Fruit fly (Drosophila melanogaster) whole organism, prepupa: ENCODE data around the gene CG13766.

Experiments
- Blimp-1 ChIP-seq: fragments of 200-800 bp; sonication (Bioruptor generic); optimal IDR thresholded peaks from 3 replicates; lab custom pipeline; 2017; ENCODE audit warnings: missing biosample characterization, missing genetic modification characterization, mild to moderate bottlenecking, moderate library complexity, missing genetic modification reagents
- CG10631 ChIP-seq: fragments of 200-800 bp; sonication (Bioruptor generic); optimal IDR thresholded peaks from 2 replicates; lab custom pipeline; 2016; ENCODE audit warnings: missing biosample characterization, missing genetic modification characterization
- CG10669 ChIP-seq: fragments of 200-800 bp; sonication (Bioruptor generic); optimal IDR thresholded peaks from 3 replicates; lab custom pipeline; 2018; ENCODE audit warnings: missing biosample characterization, mild to moderate bottlenecking, missing genetic modification characterization, moderate library complexity
- CG15336 ChIP-seq: fragments of 200-800 bp; sonication (Bioruptor generic); IDR thresholded peaks from 2 replicates; pipeline ENCODE4 v1.3.6; 2022; ENCODE audit warnings: missing biosample characterization, missing genetic modification characterization
- CG31627 ChIP-seq: fragments of 200-800 bp; sonication (Bioruptor generic); optimal IDR thresholded peaks from 3 replicates; lab custom pipeline; 2016; ENCODE audit warnings: missing biosample characterization, missing genetic modification characterization
- CG34406 ChIP-seq: fragments of 200-800 bp; sonication (Bioruptor generic); optimal IDR thresholded peaks from 3 replicates; lab custom pipeline; 2016; ENCODE audit warnings: missing biosample characterization, missing genetic modification characterization
- CG3919 ChIP-seq: fragments of 200-800 bp; sonication (Bioruptor generic); optimal IDR thresholded peaks from 3 replicates; lab custom pipeline; 2016; ENCODE audit warnings: missing biosample characterization, missing genetic modification characterization
- CG6276 ChIP-seq: fragments of 200-800 bp; sonication (Bioruptor generic); optimal IDR thresholded peaks from 2 replicates; lab custom pipeline; 2017; ENCODE audit warnings: missing biosample characterization, mild to moderate bottlenecking, missing genetic modification characterization
- CG6792 ChIP-seq: fragments of 200-800 bp; sonication (Bioruptor generic); optimal IDR thresholded peaks from 3 replicates; lab custom pipeline; 2016; ENCODE audit warnings: missing biosample characterization, missing genetic modification characterization
- CG7368 ChIP-seq: fragments of 200-800 bp; sonication (Bioruptor generic); optimal IDR thresholded peaks from 3 replicates; lab custom pipeline; 2016; ENCODE audit warnings: missing biosample characterization, missing genetic modification characterization
- CG8632 ChIP-seq: fragments of 200-800 bp; sonication (Bioruptor generic); optimal IDR thresholded peaks from 3 replicates; lab custom pipeline; 2016; ENCODE audit warnings: missing biosample characterization, missing genetic modification characterization
- CG9139 ChIP-seq: fragments of 200-800 bp; sonication (Bioruptor generic); optimal IDR thresholded peaks from 3 replicates; lab custom pipeline; 2017; ENCODE audit warnings: missing biosample characterization, mild to moderate bottlenecking, missing genetic modification characterization
- Eip75B ChIP-seq: fragments of 200-800 bp; sonication (Bioruptor generic); optimal IDR thresholded peaks from 3 replicates; lab custom pipeline; 2016; ENCODE audit warnings: missing biosample characterization, missing genetic modification characterization
- Eip78C ChIP-seq: fragments of 200-800 bp; sonication (Bioruptor generic); peaks from one replicate; lab custom pipeline; 2016; ENCODE audit warnings: missing biosample characterization, missing genetic modification characterization
- Ets21C ChIP-seq: fragments of 200-800 bp; sonication (Bioruptor generic); optimal IDR thresholded peaks from 3 replicates; lab custom pipeline; 2016; ENCODE audit warnings: missing biosample characterization, missing genetic modification characterization
- Ets96B ChIP-seq: fragments of 200-800 bp; optimal IDR thresholded peaks from 2 replicates; lab custom pipeline; 2019; ENCODE audit warnings: missing biosample characterization, mild to moderate bottlenecking, missing genetic modification characterization, moderate library complexity
- Gug ChIP-seq: fragments of 200-800 bp; sonication (Bioruptor generic); IDR thresholded peaks from 2 replicates; pipeline ENCODE4 v1.3.6; 2022; ENCODE audit warnings: missing biosample characterization, missing genetic modification characterization
- Hr39 ChIP-seq: fragments of 200-800 bp; sonication (Bioruptor generic); optimal IDR thresholded peaks from 2 replicates; lab custom pipeline; 2016; ENCODE audit warnings: missing biosample characterization, missing genetic modification characterization
- Hr4 ChIP-seq: fragments of 200-800 bp; sonication (Bioruptor generic); optimal IDR thresholded peaks from 3 replicates; lab custom pipeline; 2016; ENCODE audit warnings: missing biosample characterization, missing genetic modification characterization
- Lpt ChIP-seq: fragments of 200-800 bp; sonication (Bioruptor generic); optimal IDR thresholded peaks from 3 replicates; lab custom pipeline; 2016; ENCODE audit warnings: missing biosample characterization, missing genetic modification characterization
- Smox ChIP-seq: fragments of 200-800 bp; sonication (Bioruptor generic); optimal IDR thresholded peaks from 3 replicates; lab custom pipeline; 2016; ENCODE audit warnings: missing biosample characterization, missing genetic modification characterization
- Sox102F ChIP-seq: fragments of 200-800 bp; sonication (Bioruptor generic); optimal IDR thresholded peaks from 2 replicates; lab custom pipeline; 2016; ENCODE audit warnings: missing biosample characterization, mild to moderate bottlenecking, missing genetic modification characterization
- achi ChIP-seq: fragments of 200-800 bp; sonication (Bioruptor generic); optimal IDR thresholded peaks from 3 replicates; lab custom pipeline; 2016; ENCODE audit warnings: missing biosample characterization, missing genetic modification characterization
- acj6 ChIP-seq: fragments of 200-800 bp; sonication (Bioruptor generic); optimal IDR thresholded peaks from 3 replicates; lab custom pipeline; 2016; ENCODE audit warnings: missing biosample characterization, missing genetic modification characterization
- cyc ChIP-seq: fragments of 200-800 bp; sonication (Bioruptor generic); optimal IDR thresholded peaks from 3 replicates; lab custom pipeline; 2016; ENCODE audit warnings: missing biosample characterization, missing genetic modification characterization
- eg ChIP-seq: fragments of 200-800 bp; sonication (Bioruptor generic); IDR thresholded peaks from 3 replicates; pipeline ENCODE4 v1.3.6; 2022; ENCODE audit warnings: missing biosample characterization, missing genetic modification characterization
- esn ChIP-seq: fragments of 200-800 bp; sonication (Bioruptor generic); optimal IDR thresholded peaks from 2 replicates; lab custom pipeline; 2016; ENCODE audit warnings: missing biosample characterization, mild to moderate bottlenecking, missing genetic modification characterization, moderate library complexity
- fkh ChIP-seq: fragments of 200-800 bp; sonication (Bioruptor generic); optimal IDR thresholded peaks from 3 replicates; lab custom pipeline; 2017; ENCODE audit warnings: missing biosample characterization, mild to moderate bottlenecking, missing genetic modification characterization, moderate library complexity
- salr ChIP-seq, 2 experiments: fragments of 200-800 bp; sonication (Bioruptor generic); optimal IDR thresholded peaks; 3 replicates each; lab custom pipeline; 2016 to 2018; ENCODE audit warnings: missing biosample characterization in 2 of 2, missing genetic modification characterization in 2 of 2, mild to moderate bottlenecking in 1 of 2
- svp ChIP-seq: fragments of 200-800 bp; sonication (Bioruptor generic); peaks from one replicate; lab custom pipeline; 2016; ENCODE audit warnings: missing biosample characterization, missing genetic modification characterization
- topi ChIP-seq: fragments of 200-800 bp; sonication (Bioruptor generic); optimal IDR thresholded peaks from 3 replicates; lab custom pipeline; 2016; ENCODE audit warnings: missing biosample characterization, missing genetic modification characterization

CG13766 gene

dm6 chr2L:6552345-6552744 lies 13.6 kb downstream of the CG13766 start:
- TF ChIP-seq CG15336 (GFP tag; lab: Robert Waterston, UW) (no peak), Eip78C (GFP tag; lab: Kevin White, UChicago) (peak; percentile 24), svp (GFP tag; lab: Kevin White, UChicago) (peak; percentile 68)
- TF ChIP-seq, all 60 proteins: peak for 2

dm6 chr2L:6551452-6551851 lies 14.5 kb downstream of the CG13766 start:
- TF ChIP-seq CG8632 (GFP tag; lab: Kevin White, UChicago) (peak; percentile 19), cyc (GFP tag; lab: Kevin White, UChicago) (peak; percentile 51), CG3919 (GFP tag; lab: Kevin White, UChicago) (peak; percentile 30), Eip78C (GFP tag; lab: Kevin White, UChicago) (peak; percentile 78), fkh (no peak), acj6 (GFP tag; lab: Kevin White, UChicago) (peak; percentile 32), Blimp-1 (GFP tag; lab: Kevin White, UChicago) (peak; percentile 27), CG31627 (GFP tag; lab: Kevin White, UChicago) (peak; percentile 32), topi (GFP tag; lab: Kevin White, UChicago) (peak; percentile 57), CG7368 (GFP tag; lab: Kevin White, UChicago) (no peak), Hr39 (GFP tag; lab: Kevin White, UChicago) (peak; percentile 44), CG6792 (GFP tag; lab: Kevin White, UChicago) (peak; percentile 36), svp (GFP tag; lab: Kevin White, UChicago) (peak; percentile 84), CG6276 (GFP tag; lab: Kevin White, UChicago) (no peak), esn (GFP tag; lab: Kevin White, UChicago) (peak; percentile 37), CG9139 (no peak), CG34406 (peak; percentile 33), achi (GFP tag; lab: Kevin White, UChicago) (peak; percentile 23), Smox (GFP tag; lab: Kevin White, UChicago) (peak; percentile 48), Gug (no peak), salr (GFP tag; optimal IDR thresholded peaks at IDR 0.05; lab: Kevin White, UChicago) (no peak), Ets21C (GFP tag; lab: Kevin White, UChicago) (no peak), CG10631 (GFP tag; lab: Kevin White, UChicago) (no peak), Sox102F (peak; percentile 37)
- TF ChIP-seq, all 60 proteins: peak for 16

dm6 chr2L:6550809-6551208 lies 15.2 kb downstream of the CG13766 start:
- no peak for TF ChIP-seq Lpt (GFP tag; lab: Kevin White, UChicago)
- TF ChIP-seq CG3919 (GFP tag; lab: Kevin White, UChicago) = no peak
- TF ChIP-seq Eip75B (GFP tag; lab: Kevin White, UChicago) = no peak
- no peak for TF ChIP-seq Sox102F
- TF ChIP-seq achi (GFP tag; lab: Kevin White, UChicago) = no peak
- TF ChIP-seq eg (GFP tag; lab: Robert Waterston, UW) = no peak
- TF ChIP-seq Ets96B (tag; lab: Kevin White, UChicago) = no peak
- no peak for TF ChIP-seq CG7368 (GFP tag; lab: Kevin White, UChicago)

- TF ChIP-seq fkh = peak; percentile 16
- no peak for TF ChIP-seq CG10669
- TF ChIP-seq, all 60 proteins: peak for 1
These were observed 18.0 kb downstream of the CG13766 start for dm6 chr2L:6547978-6548377.

dm6 chr2L:6546883-6547471 lies 19.0 kb downstream of the CG13766 start, which contains the start of gene eya:
Gene eya (minus strand): TSS chr2L:6546976.
- no peak for TF ChIP-seq CG6276 (GFP tag; lab: Kevin White, UChicago)
- TF ChIP-seq CG10631 (GFP tag; lab: Kevin White, UChicago) = no peak
- TF ChIP-seq svp (GFP tag; lab: Kevin White, UChicago) = peak; percentile 47
- TF ChIP-seq Hr4 = no peak
- TF ChIP-seq CG3919 (GFP tag; lab: Kevin White, UChicago) = no peak
